Worm (Caenorhabditis elegans) whole organism, early embryonic: ENCODE data around the gene Y73F4A.1.
A peak's percentile ranks its signal among the peaks of the same experiment; 100 is the strongest.

Experiments
- B0310.2 ChIP-seq: sonication (generic microtip); optimal IDR thresholded peaks from 2 replicates; lab custom pipeline; 2016; ENCODE audit warnings: mild to moderate bottlenecking, missing genetic modification characterization, missing compliant biosample characterization
- F13C5.2 ChIP-seq: sonication (generic microtip); optimal IDR thresholded peaks from 2 replicates; lab custom pipeline; 2017; ENCODE audit warnings: mild to moderate bottlenecking, missing genetic modification characterization, inconsistent platforms, missing compliant biosample characterization
- aly-1 ChIP-seq: sonication (generic microtip); optimal IDR thresholded peaks from 2 replicates; lab custom pipeline; 2016; ENCODE audit warnings: missing genetic modification characterization, missing compliant biosample characterization
- ama-1 ChIP-seq: fragments of 150-350 bp; optimal IDR thresholded peaks from 2 replicates; lab custom pipeline; 2014
- ceh-13 ChIP-seq: fragments of 200-800 bp; sonication (Bioruptor generic); optimal IDR thresholded peaks from 2 replicates; lab custom pipeline; 2018; ENCODE audit warnings: mild to moderate bottlenecking, missing genetic modification characterization, missing compliant biosample characterization
- ceh-36 ChIP-seq: sonication (generic microtip); optimal IDR thresholded peaks from 2 replicates; lab custom pipeline; 2016; ENCODE audit warnings: missing genetic modification characterization, inconsistent platforms, missing compliant biosample characterization
- ets-7 ChIP-seq: sonication (generic microtip); optimal IDR thresholded peaks from 2 replicates; lab custom pipeline; 2016; ENCODE audit warnings: missing genotype, missing genetic modification characterization, missing compliant biosample characterization
- flt-1 ChIP-seq: fragments of 200-800 bp; sonication (Bioruptor generic); IDR thresholded peaks from 2 replicates; pipeline ENCODE4 v1.3.6; 2022; ENCODE audit warnings: missing genetic modification characterization, missing compliant biosample characterization
- hmbx-1 ChIP-seq: sonication (generic microtip); optimal IDR thresholded peaks from 2 replicates; lab custom pipeline; 2016; ENCODE audit warnings: mild to moderate bottlenecking, missing genetic modification characterization, missing compliant biosample characterization
- hmg-4 ChIP-seq: fragments of 200-800 bp; sonication (Bioruptor generic); optimal IDR thresholded peaks from 2 replicates; lab custom pipeline; 2018; ENCODE audit warnings: mild to moderate bottlenecking, missing genetic modification characterization, missing compliant biosample characterization
- hnd-1 ChIP-seq: sonication (generic microtip); optimal IDR thresholded peaks from 2 replicates; lab custom pipeline; 2016; ENCODE audit warnings: missing genetic modification characterization, missing compliant biosample characterization
- pes-1 ChIP-seq: fragments of 200-800 bp; sonication (Bioruptor generic); IDR thresholded peaks from 2 replicates; pipeline ENCODE4 v1.3.6; 2022; ENCODE audit warnings: missing genetic modification reagents, missing genetic modification characterization, missing compliant biosample characterization
- scrt-1 ChIP-seq: fragments of 200-800 bp; sonication (Bioruptor generic); IDR thresholded peaks from 2 replicates; pipeline ENCODE4 v1.3.6; 2022; ENCODE audit warnings: missing genetic modification characterization, missing compliant biosample characterization
- sea-1 ChIP-seq: fragments of 200-800 bp; sonication (Bioruptor generic); conservative IDR thresholded peaks from 2 replicates; pipeline ENCODE4 v1.3.6; 2022; ENCODE audit warnings: missing genetic modification characterization, missing compliant biosample characterization
- tbx-11 ChIP-seq: fragments of 200-800 bp; sonication (Bioruptor generic); IDR thresholded peaks from 2 replicates; pipeline ENCODE4 v1.3.6; 2022; ENCODE audit warnings: missing genetic modification characterization, missing compliant biosample characterization
- tbx-37 ChIP-seq: fragments of 200-800 bp; sonication (Bioruptor generic); conservative IDR thresholded peaks from 2 replicates; pipeline ENCODE4 v1.3.6; 2022; ENCODE audit warnings: missing genetic modification reagents, missing genetic modification characterization, missing compliant biosample characterization
- tra-4 ChIP-seq: sonication (generic microtip); optimal IDR thresholded peaks from 2 replicates; lab custom pipeline; 2017; ENCODE audit warnings: missing genetic modification characterization, missing compliant biosample characterization

Gene Y73F4A.1

DNA sequence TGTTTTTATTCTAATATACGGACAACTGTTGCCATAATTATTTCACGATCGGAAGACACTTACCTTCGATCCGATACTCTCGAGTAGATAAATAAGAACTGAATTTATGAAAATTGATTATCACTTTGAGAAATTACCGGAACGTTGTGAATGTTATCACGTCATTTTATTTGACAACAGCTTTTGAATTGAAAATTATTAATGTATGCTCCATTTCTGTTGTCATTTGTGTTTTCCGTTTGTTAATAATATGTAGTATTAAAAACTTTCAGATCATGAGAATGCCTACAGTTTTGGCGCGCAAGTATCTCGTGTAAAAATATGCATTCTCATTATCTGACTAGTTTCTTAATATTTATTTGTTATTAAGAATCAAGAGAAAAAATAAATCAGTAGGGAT is 10.8 kb downstream of the Y73F4A.1 start, which contains the start of gene C53D6.10:
Gene C53D6.10 (minus strand): TSS at position 101 of the 400 bp plus-strand sequence.
- no peak for TF ChIP-seq sea-1 (GFP tag; lab: Robert Waterston, UW)

ce11 chrIV:9032550-9032949 is 12.6 kb downstream of the Y73F4A.1 start, which contains the start of gene C53D6.6:
TSS of gene C53D6.6 (minus strand) at chrIV:9032667.
- no peak for TF ChIP-seq sea-1 (GFP tag; lab: Robert Waterston, UW)
- no peak for TF ChIP-seq hnd-1 (tag; lab: Kevin White, UChicago)
- no peak for TF ChIP-seq scrt-1 (GFP tag; lab: Robert Waterston, UW)
- no peak for TF ChIP-seq tra-4 (tag; lab: Kevin White, UChicago)
- no peak for TF ChIP-seq F13C5.2 (tag; lab: Kevin White, UChicago)
- no peak for TF ChIP-seq hmg-4 (GFP tag; lab: Kevin White, UChicago)
- TF ChIP-seq ceh-13 (GFP tag; lab: Kevin White, UChicago) = no peak
- no peak for TF ChIP-seq flt-1 (GFP tag; lab: Robert Waterston, UW)
- TF ChIP-seq ceh-36 (tag; lab: Kevin White, UChicago) = no peak
- no peak for TF ChIP-seq pes-1 (GFP tag; lab: Robert Waterston, UW)
- no peak for TF ChIP-seq aly-1 (tag; lab: Kevin White, UChicago)

ce11 chrIV:9021245-9021779 is 23.8 kb downstream of the Y73F4A.1 start:
- TF ChIP-seq hmg-4 (GFP tag; lab: Kevin White, UChicago) (no peak), ets-7 (tag; lab: Kevin White, UChicago) (no peak), F13C5.2 (tag; lab: Kevin White, UChicago) (peak; percentile 23), aly-1 (tag; lab: Kevin White, UChicago) (no peak), ceh-13 (GFP tag; lab: Kevin White, UChicago) (no peak), hnd-1 (tag; lab: Kevin White, UChicago) (no peak)

ce11 chrIV:9020840-9021239 is 24.3 kb downstream of the Y73F4A.1 start, which contains the start of gene C53D6.4:
TSS of gene C53D6.4 (minus strand) at chrIV:9020940.
- TF ChIP-seq scrt-1 (GFP tag; lab: Robert Waterston, UW) (no peak), ama-1 (no peak), pes-1 (GFP tag; lab: Robert Waterston, UW) (no peak), B0310.2 (no peak), tra-4 (tag; lab: Kevin White, UChicago) (no peak), F13C5.2 (tag; lab: Kevin White, UChicago) (no peak), hnd-1 (tag; lab: Kevin White, UChicago) (no peak), tbx-11 (GFP tag; lab: Robert Waterston, UW) (no peak), aly-1 (tag; lab: Kevin White, UChicago) (no peak), hmbx-1 (tag; lab: Kevin White, UChicago) (no peak), ets-7 (tag; lab: Kevin White, UChicago) (no peak), flt-1 (GFP tag; lab: Robert Waterston, UW) (no peak), hmg-4 (GFP tag; lab: Kevin White, UChicago) (no peak), ceh-13 (GFP tag; lab: Kevin White, UChicago) (no peak), ceh-36 (tag; lab: Kevin White, UChicago) (no peak)

- TF ChIP-seq ceh-36 (tag; lab: Kevin White, UChicago) (no peak), hmbx-1 (tag; lab: Kevin White, UChicago) (no peak), hmg-4 (GFP tag; lab: Kevin White, UChicago) (no peak), tbx-37 (no peak), tbx-11 (GFP tag; lab: Robert Waterston, UW) (no peak), B0310.2 (no peak), pes-1 (GFP tag; lab: Robert Waterston, UW) (no peak), hnd-1 (tag; lab: Kevin White, UChicago) (no peak), ama-1 (no peak), sea-1 (GFP tag; lab: Robert Waterston, UW) (no peak), ceh-13 (GFP tag; lab: Kevin White, UChicago) (no peak), aly-1 (tag; lab: Kevin White, UChicago) (no peak), ets-7 (tag; lab: Kevin White, UChicago) (no peak), tra-4 (tag; lab: Kevin White, UChicago) (no peak), flt-1 (GFP tag; lab: Robert Waterston, UW) (no peak)
These were observed 28.7 kb downstream of the Y73F4A.1 start, which contains the start of gene acc-2 for ce11 chrIV:9016477-9016876. TSS of gene acc-2 (plus strand) at chrIV:9016777.

DNA sequence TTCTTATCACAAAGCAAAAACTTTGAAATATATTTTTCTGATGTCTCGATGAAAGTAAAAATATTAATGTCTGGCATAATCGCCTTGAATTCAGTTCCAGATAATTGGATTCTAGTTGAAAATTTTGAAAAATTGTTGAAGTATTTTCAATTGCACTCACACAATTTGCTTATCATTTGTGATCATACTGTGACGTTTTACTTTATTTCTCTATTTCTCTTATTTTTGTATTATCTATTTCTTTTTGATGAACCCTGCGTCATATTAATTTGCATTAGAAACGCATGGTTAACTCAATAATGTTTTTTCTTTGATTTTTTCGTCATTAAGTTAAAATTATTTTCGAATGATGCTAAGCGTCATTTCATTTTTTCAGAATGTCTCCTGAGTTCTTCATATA is 34.9 kb downstream of the Y73F4A.1 start, which contains the start of gene C53D6.11:
Gene C53D6.11 (plus strand): TSS at position 328 of the 400 bp plus-strand sequence.
- no peak for TF ChIP-seq hmbx-1 (tag; lab: Kevin White, UChicago)
- no peak for TF ChIP-seq tbx-11 (GFP tag; lab: Robert Waterston, UW)
- TF ChIP-seq aly-1 (tag; lab: Kevin White, UChicago) = no peak
- no peak for TF ChIP-seq F13C5.2 (tag; lab: Kevin White, UChicago)
- TF ChIP-seq tra-4 (tag; lab: Kevin White, UChicago) = no peak
- no peak for TF ChIP-seq hmg-4 (GFP tag; lab: Kevin White, UChicago)
- no peak for TF ChIP-seq ceh-36 (tag; lab: Kevin White, UChicago)
- TF ChIP-seq scrt-1 (GFP tag; lab: Robert Waterston, UW) = no peak
- no peak for TF ChIP-seq hnd-1 (tag; lab: Kevin White, UChicago)
- no peak for TF ChIP-seq tbx-37
- no peak for TF ChIP-seq ama-1
- TF ChIP-seq sea-1 (GFP tag; lab: Robert Waterston, UW) = no peak
- no peak for TF ChIP-seq ets-7 (tag; lab: Kevin White, UChicago)

- no peak for TF ChIP-seq tra-4 (tag; lab: Kevin White, UChicago)
- TF ChIP-seq pes-1 (GFP tag; lab: Robert Waterston, UW) = no peak
- TF ChIP-seq F13C5.2 (tag; lab: Kevin White, UChicago) = no peak
- no peak for TF ChIP-seq B0310.2
- no peak for TF ChIP-seq tbx-37
- TF ChIP-seq ceh-13 (GFP tag; lab: Kevin White, UChicago) = no peak
- TF ChIP-seq ets-7 (tag; lab: Kevin White, UChicago) = no peak
- TF ChIP-seq hmbx-1 (tag; lab: Kevin White, UChicago) = no peak
- TF ChIP-seq hnd-1 (tag; lab: Kevin White, UChicago) = no peak
- no peak for TF ChIP-seq aly-1 (tag; lab: Kevin White, UChicago)
- TF ChIP-seq ceh-36 (tag; lab: Kevin White, UChicago) = no peak
- TF ChIP-seq ama-1 = no peak
- TF ChIP-seq hmg-4 (GFP tag; lab: Kevin White, UChicago) = no peak
- no peak for TF ChIP-seq sea-1 (GFP tag; lab: Robert Waterston, UW)
- TF ChIP-seq flt-1 (GFP tag; lab: Robert Waterston, UW) = no peak
- TF ChIP-seq scrt-1 (GFP tag; lab: Robert Waterston, UW) = no peak
- TF ChIP-seq tbx-11 (GFP tag; lab: Robert Waterston, UW) = no peak
These were observed 37.2 kb downstream of the Y73F4A.1 start for ce11 chrIV:9007947-9008346.
